Worm (Caenorhabditis elegans) whole organism, midembryonic: ENCODE data around the gene F10C2.3.

Experiments used
- T22C8.4 ChIP-seq: fragments of 200-800 bp; sonication (Bioruptor generic); IDR thresholded peaks from 2 replicates; pipeline ENCODE4 v1.3.6; 2022; ENCODE audit warnings: missing genetic modification characterization, missing compliant biosample characterization
- cog-1 ChIP-seq: sonication (generic microtip); optimal IDR thresholded peaks from 2 replicates; lab custom pipeline; 2016; ENCODE audit warnings: missing genetic modification characterization, missing compliant biosample characterization
- flt-1 ChIP-seq: fragments of 200-800 bp; sonication (Bioruptor generic); IDR thresholded peaks from 2 replicates; pipeline ENCODE4 v1.3.6; 2022; ENCODE audit warnings: missing genetic modification characterization, missing compliant biosample characterization
- klf-2 ChIP-seq: fragments of 200-800 bp; sonication (Bioruptor generic); conservative IDR thresholded peaks from 2 replicates; pipeline ENCODE4 v1.3.6; 2022; ENCODE audit warnings: missing genetic modification reagents, missing genetic modification characterization, missing compliant biosample characterization
- med-1 ChIP-seq: sonication (generic microtip); optimal IDR thresholded peaks from 2 replicates; lab custom pipeline; 2017; ENCODE audit warnings: missing genetic modification characterization, mild to moderate bottlenecking, missing compliant biosample characterization, antibody characterized with exemption, missing genetic modification reagents; ENCODE audit not compliant: insufficient read depth
- ref-1 ChIP-seq: fragments of 200-800 bp; sonication (Bioruptor generic); conservative IDR thresholded peaks from 2 replicates; pipeline ENCODE4 v1.3.6; 2022; ENCODE audit warnings: missing genetic modification reagents, missing genetic modification characterization, missing compliant biosample characterization
- tab-1 ChIP-seq: fragments of 200-800 bp; sonication (Bioruptor generic); IDR thresholded peaks from 2 replicates; pipeline ENCODE4 v1.3.6; 2022; ENCODE audit warnings: missing genetic modification characterization, missing compliant biosample characterization
- ztf-23 ChIP-seq: fragments of 200-800 bp; sonication (Bioruptor generic); IDR thresholded peaks from 2 replicates; pipeline ENCODE4 v1.3.6; 2022; ENCODE audit warnings: missing genetic modification reagents, missing genetic modification characterization, missing compliant biosample characterization
- ztf-29 ChIP-seq: fragments of 200-800 bp; sonication (Bioruptor generic); IDR thresholded peaks from 2 replicates; pipeline ENCODE4 v1.3.6; 2022; ENCODE audit warnings: missing genetic modification reagents, missing genetic modification characterization, missing compliant biosample characterization

F10C2.3 gene

ce11 chrV:11989861-11990260 lies 30.3 kb upstream of the F10C2.3 start:
- TF ChIP-seq klf-2 (GFP tag; lab: Robert Waterston, UW) (no peak), ref-1 (no peak), tab-1 (GFP tag; lab: Robert Waterston, UW) (no peak), ztf-29 (no peak), ztf-23 (no peak)

DNA sequence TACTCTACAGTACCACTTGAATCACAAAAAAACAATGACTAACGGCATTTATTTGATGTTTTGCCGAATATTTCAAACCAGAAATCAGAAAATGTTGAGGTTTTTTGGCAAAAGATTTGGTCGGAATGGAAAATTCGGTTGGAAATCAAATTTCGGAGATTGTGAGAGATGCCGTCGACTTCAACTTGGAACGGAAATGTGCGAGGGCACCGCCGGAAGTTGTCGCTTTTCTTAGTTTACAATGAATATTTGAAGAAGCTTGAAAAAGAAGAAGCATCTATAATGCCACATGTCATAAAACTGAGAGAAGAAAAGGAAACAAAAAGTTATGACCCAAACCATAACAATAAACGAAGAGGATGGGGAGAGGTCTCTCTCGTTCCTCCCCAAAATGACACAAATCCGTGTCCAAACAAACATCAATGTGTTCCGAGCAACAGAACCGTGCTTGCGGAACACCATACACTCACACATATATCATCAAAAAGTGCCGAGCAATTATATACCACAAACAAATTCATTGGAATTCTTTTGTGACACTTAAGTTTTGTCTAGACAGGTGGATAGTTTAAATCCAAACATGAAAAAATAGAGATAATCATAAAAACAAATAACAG lies 29.5 kb upstream of the F10C2.3 start:
- TF ChIP-seq med-1 (GFP tag; lab: Kevin White, UChicago), result no peak

- no peak for TF ChIP-seq ref-1
- no peak for TF ChIP-seq cog-1 (tag; lab: Kevin White, UChicago)
- no peak for TF ChIP-seq klf-2 (GFP tag; lab: Robert Waterston, UW)
- no peak for TF ChIP-seq tab-1 (GFP tag; lab: Robert Waterston, UW)
These were observed 26.3 kb upstream of the F10C2.3 start, which contains the start of the genes cyl-1 and C52E4.7 for ce11 chrV:11993706-11994345. Gene cyl-1, minus strand, starts transcription at chrV:11993723. Gene C52E4.7, plus strand, starts transcription at chrV:11994295.

- no peak for TF ChIP-seq ztf-29
- no peak for TF ChIP-seq cog-1 (tag; lab: Kevin White, UChicago)
- TF ChIP-seq med-1 (GFP tag; lab: Kevin White, UChicago), result no peak
- TF ChIP-seq tab-1 (GFP tag; lab: Robert Waterston, UW), result no peak
- TF ChIP-seq T22C8.4 (GFP tag; lab: Robert Waterston, UW), result no peak
- TF ChIP-seq klf-2 (GFP tag; lab: Robert Waterston, UW), result no peak
- TF ChIP-seq ztf-23, result no peak
- TF ChIP-seq flt-1 (GFP tag; lab: Robert Waterston, UW), result no peak
- no peak for TF ChIP-seq ref-1
These were observed 24.3 kb upstream of the F10C2.3 start, which contains the start of gene C52E4.12 for ce11 chrV:11995862-11996261. Gene C52E4.12, plus strand, starts transcription at chrV:11996162.

DNA sequence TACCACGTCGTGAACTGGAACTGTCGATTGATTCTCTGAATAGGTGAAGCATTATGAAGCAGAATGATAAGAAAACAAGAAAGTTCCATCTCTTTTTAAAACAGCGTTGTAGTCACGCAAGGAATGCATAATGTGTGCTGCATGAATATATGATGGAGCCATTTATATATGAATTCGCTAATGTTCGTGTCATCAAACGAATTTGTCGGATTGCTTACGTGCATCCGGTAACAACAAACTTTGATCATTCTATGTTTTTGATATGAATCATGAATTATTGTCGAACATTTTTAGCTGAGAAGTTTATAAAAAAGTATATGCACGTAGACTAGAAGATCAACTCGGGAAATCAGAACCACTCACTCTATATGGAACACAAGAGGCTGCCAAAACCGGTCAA lies 22.7 kb upstream of the F10C2.3 start:
- TF ChIP-seq T22C8.4 (GFP tag; lab: Robert Waterston, UW) (no peak), klf-2 (GFP tag; lab: Robert Waterston, UW) (no peak), cog-1 (tag; lab: Kevin White, UChicago) (no peak), ztf-29 (no peak), tab-1 (GFP tag; lab: Robert Waterston, UW) (no peak), flt-1 (GFP tag; lab: Robert Waterston, UW) (no peak), ztf-23 (no peak), ref-1 (no peak), med-1 (GFP tag; lab: Kevin White, UChicago) (no peak)

DNA sequence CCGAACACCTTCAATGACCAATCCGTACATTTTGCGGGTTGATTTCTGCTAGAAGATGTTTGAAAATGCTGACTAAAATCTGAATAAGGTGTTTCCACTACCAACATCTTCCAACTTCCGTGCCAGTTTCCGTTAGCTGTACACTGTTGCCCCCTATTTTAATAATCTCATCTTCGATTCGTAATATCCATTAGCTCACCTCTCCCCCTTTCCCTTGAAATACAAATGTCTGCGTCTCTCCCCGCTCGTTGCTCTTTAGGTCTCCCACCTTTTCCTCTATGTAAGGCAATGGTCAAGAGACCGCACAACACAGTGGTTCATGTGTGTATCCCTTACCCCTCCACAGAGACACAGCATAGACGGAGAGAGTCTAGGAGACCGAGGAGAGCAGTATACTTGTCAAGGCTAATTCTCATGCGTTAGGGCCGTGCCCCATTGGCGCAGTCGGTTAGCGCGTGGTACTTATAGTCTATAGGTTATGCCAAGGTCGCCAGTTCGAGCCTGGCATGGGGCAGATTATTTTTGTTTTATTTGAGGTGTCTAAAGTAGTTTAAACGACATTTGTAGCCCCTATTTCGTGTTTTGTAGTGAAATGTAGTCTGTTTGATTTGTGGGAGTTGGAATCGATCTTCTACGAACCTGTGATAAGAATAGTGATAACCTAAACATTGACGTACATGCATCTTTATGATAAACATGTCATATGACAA lies 18.2 kb upstream of the F10C2.3 start, which contains the start of gene gcy-33:
Gene gcy-33, minus strand, starts transcription at position 51 of the 710 bp plus-strand sequence.
- peak; percentile 85 for TF ChIP-seq cog-1 (tag; lab: Kevin White, UChicago)
- TF ChIP-seq med-1 (GFP tag; lab: Kevin White, UChicago), result peak; percentile 88
- peak; percentile 97 for TF ChIP-seq ztf-23
- peak; percentile 97 for TF ChIP-seq ref-1
- peak; percentile 97 for TF ChIP-seq ztf-29
- TF ChIP-seq klf-2 (GFP tag; lab: Robert Waterston, UW), result peak; percentile 97
- TF ChIP-seq T22C8.4 (GFP tag; lab: Robert Waterston, UW), result peak; percentile 96
- peak; percentile 99 for TF ChIP-seq tab-1 (GFP tag; lab: Robert Waterston, UW)
- peak; percentile 98 for TF ChIP-seq flt-1 (GFP tag; lab: Robert Waterston, UW)

- TF ChIP-seq med-1 (GFP tag; lab: Kevin White, UChicago), result no peak
- TF ChIP-seq flt-1 (GFP tag; lab: Robert Waterston, UW), result no peak
- TF ChIP-seq cog-1 (tag; lab: Kevin White, UChicago), result no peak
- no peak for TF ChIP-seq T22C8.4 (GFP tag; lab: Robert Waterston, UW)
- TF ChIP-seq ref-1, result no peak
- TF ChIP-seq ztf-23, result no peak
- no peak for TF ChIP-seq tab-1 (GFP tag; lab: Robert Waterston, UW)
- no peak for TF ChIP-seq klf-2 (GFP tag; lab: Robert Waterston, UW)
These were observed 17.1 kb upstream of the F10C2.3 start, which contains the start of gene cpr-9 for ce11 chrV:12002866-12003485. Gene cpr-9, plus strand, starts transcription at chrV:12003053.

DNA sequence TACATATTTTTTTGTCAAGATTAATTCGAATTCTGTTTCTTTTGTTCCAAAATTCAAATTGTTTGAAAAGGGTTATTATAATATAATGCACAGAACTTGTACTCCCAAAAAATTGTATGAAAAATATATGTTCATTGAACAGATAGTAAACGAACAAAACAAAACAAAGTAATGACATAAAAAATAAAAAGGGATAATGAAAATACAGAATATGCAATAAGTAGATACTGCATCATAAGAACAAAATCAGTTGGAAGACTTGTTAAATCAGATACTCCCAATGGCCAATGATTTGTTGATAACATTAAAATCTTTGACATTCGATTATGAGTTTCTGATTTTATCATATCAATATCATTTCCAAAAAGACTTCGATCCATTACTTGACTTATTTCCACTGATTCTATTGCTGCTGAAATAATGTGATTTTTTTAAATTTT lies 15.6 kb upstream of the F10C2.3 start:
- TF ChIP-seq cog-1 (tag; lab: Kevin White, UChicago) (no peak), tab-1 (GFP tag; lab: Robert Waterston, UW) (no peak), ztf-29 (no peak), T22C8.4 (GFP tag; lab: Robert Waterston, UW) (no peak), med-1 (GFP tag; lab: Kevin White, UChicago) (no peak), ztf-23 (no peak), klf-2 (GFP tag; lab: Robert Waterston, UW) (no peak), ref-1 (no peak), flt-1 (GFP tag; lab: Robert Waterston, UW) (no peak)

DNA sequence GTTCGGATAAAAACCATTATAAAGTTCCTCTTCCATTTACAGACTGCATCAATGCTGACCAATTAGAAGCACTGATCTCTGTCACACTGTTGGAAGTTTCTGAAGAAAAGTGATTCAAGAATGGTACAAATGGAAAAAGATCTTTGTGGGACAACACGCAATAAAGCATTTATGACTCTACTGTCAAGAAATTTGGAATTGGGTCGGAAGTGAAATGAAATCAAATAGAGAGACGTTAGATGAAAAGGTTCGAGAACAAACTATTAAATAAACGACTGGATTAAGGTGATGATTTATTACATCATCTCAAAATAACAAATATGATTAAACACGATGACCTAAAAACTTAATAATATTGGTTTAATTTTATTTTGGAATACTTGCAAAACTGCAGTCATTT lies 13.6 kb upstream of the F10C2.3 start, which contains the start of gene F57F5.3:
Gene F57F5.3, minus strand, starts transcription at position 101 of the 400 bp plus-strand sequence.
- TF ChIP-seq tab-1 (GFP tag; lab: Robert Waterston, UW) (no peak), med-1 (GFP tag; lab: Kevin White, UChicago) (no peak), ztf-29 (no peak), klf-2 (GFP tag; lab: Robert Waterston, UW) (no peak), flt-1 (GFP tag; lab: Robert Waterston, UW) (no peak), ref-1 (no peak), ztf-23 (no peak), T22C8.4 (GFP tag; lab: Robert Waterston, UW) (no peak), cog-1 (tag; lab: Kevin White, UChicago) (no peak)
